Fruit fly (Drosophila melanogaster) whole organism, embryonic: ENCODE results near the gene CG3902.

Source experiments
- Hmx ChIP-seq: fragments of 200-800 bp; sonication (Bioruptor generic); optimal IDR thresholded peaks from 2 replicates; lab custom pipeline; 2016; ENCODE audit warnings: missing biosample characterization, missing genetic modification characterization
- Sox100B ChIP-seq: fragments of 200-800 bp; sonication (Bioruptor generic); optimal IDR thresholded peaks from 3 replicates; lab custom pipeline; 2018; ENCODE audit warnings: missing biosample characterization, mild to moderate bottlenecking, missing genetic modification characterization
- Usf ChIP-seq: fragments of 200-800 bp; sonication (Bioruptor generic); optimal IDR thresholded peaks from 2 replicates; lab custom pipeline; 2017; ENCODE audit warnings: missing genotype, missing biosample characterization, missing genetic modification characterization
- ap ChIP-seq: fragments of 200-800 bp; sonication (Bioruptor generic); IDR thresholded peaks from 2 replicates; pipeline ENCODE4 v1.3.6; 2022; ENCODE audit warnings: missing biosample characterization, missing genetic modification characterization
- vvl ChIP-seq: fragments of 200-800 bp; sonication (Bioruptor generic); IDR thresholded peaks from 2 replicates; pipeline ENCODE4 v1.3.6; 2022; ENCODE audit warnings: missing biosample characterization, missing genetic modification characterization

DNA sequence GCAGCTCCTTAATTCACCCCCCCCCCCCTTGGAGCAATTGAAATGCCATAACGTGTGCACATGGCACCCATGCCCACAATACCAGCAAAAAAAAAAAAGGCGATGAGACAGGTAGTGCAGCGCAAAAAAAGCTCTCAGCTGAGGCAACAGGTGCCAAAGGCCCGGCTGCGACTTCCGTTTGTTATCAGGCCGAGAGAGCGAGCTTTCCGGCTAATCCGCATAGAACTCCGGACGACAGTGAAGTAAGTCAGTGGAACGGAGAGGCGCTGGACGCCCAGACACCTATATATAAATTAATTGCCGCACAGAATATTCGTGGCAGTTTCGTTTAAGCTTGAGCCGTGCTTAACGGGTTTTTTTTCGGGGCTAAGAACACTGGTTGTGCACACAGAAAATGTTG lies 34.8 kb downstream of the CG3902 start, which contains the start of gene CG6865:
- TF ChIP-seq Sox100B (GFP tag; lab: Kevin White, UChicago), result no peak
- TF ChIP-seq vvl (GFP tag; lab: Robert Waterston, UW), result no peak
- TF ChIP-seq ap, result no peak
- TF ChIP-seq Hmx (GFP tag; lab: Kevin White, UChicago), result no peak
- no peak for TF ChIP-seq Usf
